Fruit fly (Drosophila melanogaster) whole organism: ENCODE results near the gene mid.

Source experiments
- CG8478 ChIP-seq: fragments of >200 bp; optimal IDR thresholded peaks from 2 replicates; lab custom pipeline; 2018; ENCODE audit warnings: inconsistent platforms
- Dll ChIP-seq: fragments of >200 bp; optimal IDR thresholded peaks from 2 replicates; lab custom pipeline; 2017
- EcR ChIP-seq, 2 experiments: fragments of >200 bp; optimal IDR thresholded peaks; 2 replicates each; lab custom pipeline; 2017; ENCODE audit warnings: missing biosample characterization in 2 of 2, missing genetic modification characterization in 2 of 2, missing genetic modification reagents in 2 of 2
- pan ChIP-seq: fragments of >200 bp; optimal IDR thresholded peaks from 2 replicates; lab custom pipeline; 2017
- psq ChIP-seq: fragments of >200 bp; optimal IDR thresholded peaks from 2 replicates; lab custom pipeline; 2017
- usp ChIP-seq: fragments of >200 bp; optimal IDR thresholded peaks from 2 replicates; lab custom pipeline; 2017; ENCODE audit warnings: missing biosample characterization, missing genetic modification characterization, mixed read lengths

- TF ChIP-seq usp (GFP tag; lab: Kevin White, UChicago) (no peak), psq (no peak), EcR (GFP tag; optimal IDR thresholded peaks at IDR 0.05; lab: Kevin White, UChicago) (no peak), pan (lab: Kevin White, UChicago) (no peak), CG8478 (lab: Kevin White, UChicago) (no peak), Dll (lab: Kevin White, UChicago) (no peak)
Measured at dm6 chr2L:5425341-5425740, 36.1 kb upstream of the mid start.
